Fruit fly (Drosophila melanogaster) whole organism, pupa: ENCODE data around the gene CG32213.

ENCODE experiments used
- CG10348 ChIP-seq: fragments of 200-800 bp; sonication (Bioruptor generic); IDR thresholded peaks from 2 replicates; pipeline ENCODE4 v1.3.6; 2022; ENCODE audit warnings: missing biosample characterization, missing genetic modification characterization
- CG12605 ChIP-seq: fragments of 200-800 bp; sonication (Bioruptor generic); IDR thresholded peaks from 2 replicates; pipeline ENCODE4 v1.3.6; 2022; ENCODE audit warnings: missing biosample characterization, missing genetic modification characterization
- CG13204 ChIP-seq: fragments of 200-800 bp; sonication (Bioruptor generic); optimal IDR thresholded peaks from 2 replicates; lab custom pipeline; 2018; ENCODE audit warnings: missing biosample characterization, mild to moderate bottlenecking, missing genetic modification characterization, moderate library complexity
- CG14655 ChIP-seq: fragments of 200-800 bp; sonication (Bioruptor generic); optimal IDR thresholded peaks from 3 replicates; lab custom pipeline; 2017; ENCODE audit warnings: mild to moderate bottlenecking, missing biosample characterization, missing genetic modification reagents, missing genetic modification characterization
- CG15710 ChIP-seq: fragments of 200-800 bp; sonication (Bioruptor generic); optimal IDR thresholded peaks from 2 replicates; lab custom pipeline; 2018; ENCODE audit warnings: missing biosample characterization, mild to moderate bottlenecking, missing genetic modification characterization, moderate library complexity
- CG17806 ChIP-seq: fragments of 200-800 bp; sonication (Bioruptor generic); optimal IDR thresholded peaks from 2 replicates; lab custom pipeline; 2018; ENCODE audit warnings: missing biosample characterization, mild to moderate bottlenecking, missing genetic modification characterization, moderate library complexity
- CG32121 ChIP-seq: fragments of 200-800 bp; sonication (Bioruptor generic); IDR thresholded peaks from 2 replicates; pipeline ENCODE4 v1.3.6; 2022; ENCODE audit warnings: missing biosample characterization, missing genetic modification characterization
- CG34367 ChIP-seq: fragments of 200-800 bp; sonication (Bioruptor generic); optimal IDR thresholded peaks from 2 replicates; lab custom pipeline; 2018; ENCODE audit warnings: missing biosample characterization, mild to moderate bottlenecking, missing genetic modification characterization
- CG4496 ChIP-seq: fragments of 200-800 bp; sonication (Bioruptor generic); IDR thresholded peaks from 3 replicates; pipeline ENCODE4 v1.3.6; 2022; ENCODE audit warnings: missing biosample characterization, missing genetic modification characterization
- CG8159 ChIP-seq: fragments of 200-800 bp; sonication (Bioruptor generic); optimal IDR thresholded peaks from 3 replicates; lab custom pipeline; 2018; ENCODE audit warnings: missing biosample characterization, mild to moderate bottlenecking, missing genetic modification characterization, moderate library complexity
- CG8301 ChIP-seq: fragments of 200-800 bp; sonication (Bioruptor generic); optimal IDR thresholded peaks from 2 replicates; lab custom pipeline; 2018; ENCODE audit warnings: missing biosample characterization, mild to moderate bottlenecking, missing genetic modification characterization
- CG9948 ChIP-seq: fragments of 200-800 bp; sonication (Bioruptor generic); optimal IDR thresholded peaks from 2 replicates; lab custom pipeline; 2018; ENCODE audit warnings: missing biosample characterization, mild to moderate bottlenecking, missing genetic modification characterization, moderate library complexity
- D1 ChIP-seq: fragments of 200-800 bp; sonication (Bioruptor generic); optimal IDR thresholded peaks from 2 replicates; lab custom pipeline; 2018; ENCODE audit warnings: missing biosample characterization, mild to moderate bottlenecking, missing genetic modification characterization, moderate library complexity
- EcR ChIP-seq: fragments of 200-800 bp; sonication (Bioruptor generic); optimal IDR thresholded peaks from 3 replicates; lab custom pipeline; 2019; ENCODE audit warnings: missing biosample characterization, missing genetic modification characterization, mild to moderate bottlenecking, moderate library complexity, missing genetic modification reagents
- Ets98B ChIP-seq: fragments of 200-800 bp; sonication (Bioruptor generic); IDR thresholded peaks from 2 replicates; pipeline ENCODE4 v1.3.6; 2022; ENCODE audit warnings: missing biosample characterization, missing genetic modification characterization
- Pif1A ChIP-seq: fragments of 200-800 bp; sonication (Bioruptor generic); optimal IDR thresholded peaks from 3 replicates; lab custom pipeline; 2016; ENCODE audit warnings: missing biosample characterization, missing genetic modification characterization
- Pif1B ChIP-seq: fragments of 200-800 bp; sonication (Bioruptor generic); optimal IDR thresholded peaks from 3 replicates; lab custom pipeline; 2016; ENCODE audit warnings: missing biosample characterization, missing genetic modification characterization
- Snoo ChIP-seq: fragments of 200-800 bp; sonication (Bioruptor generic); optimal IDR thresholded peaks from 3 replicates; lab custom pipeline; 2017; ENCODE audit warnings: missing biosample characterization, mild to moderate bottlenecking, missing genetic modification characterization, inconsistent platforms
- fd96Ca ChIP-seq: fragments of 200-800 bp; sonication (Bioruptor generic); IDR thresholded peaks from 3 replicates; pipeline ENCODE4 v1.3.6; 2022; ENCODE audit warnings: missing biosample characterization, missing genetic modification characterization
- gl ChIP-seq: fragments of 200-800 bp; sonication (Bioruptor generic); optimal IDR thresholded peaks from 2 replicates; lab custom pipeline; 2018; ENCODE audit warnings: missing biosample characterization, mild to moderate bottlenecking, missing genetic modification characterization
- rn ChIP-seq: fragments of 200-800 bp; sonication (Bioruptor generic); IDR thresholded peaks from 2 replicates; pipeline ENCODE4 v1.3.6; 2022; ENCODE audit warnings: missing biosample characterization, missing genetic modification characterization

The CG32213 gene

DNA sequence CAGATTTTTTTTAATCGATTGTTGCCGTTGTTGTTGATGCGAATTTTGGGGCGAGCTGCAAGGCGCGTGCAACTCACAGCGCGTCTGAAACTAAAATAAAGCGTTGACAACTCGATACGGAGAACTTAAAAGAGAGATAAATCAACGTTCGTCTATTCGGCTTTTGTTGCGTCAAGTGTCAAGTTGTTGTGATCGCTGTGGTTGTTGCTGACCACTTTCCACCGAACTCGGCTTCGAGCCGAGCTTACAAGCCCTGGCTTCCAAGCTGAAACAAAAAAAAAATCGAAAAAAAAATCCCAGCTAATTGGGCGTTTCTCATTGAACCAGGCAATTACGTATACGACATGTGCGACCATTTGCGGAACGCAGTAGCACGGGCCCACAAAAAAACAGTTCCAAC is 28.1 kb downstream of the CG32213 start, which contains the start of gene CG9452:
CG9452 (minus strand) TSS at position 101 of the 400 bp plus-strand sequence.
- TF ChIP-seq CG34367 (no peak), EcR (GFP tag; lab: Kevin White, UChicago) (no peak), Pif1A (GFP tag; lab: Kevin White, UChicago) (no peak), CG32121 (no peak)

dm6 chr3L:19504719-19505118 is 29.1 kb downstream of the CG32213 start:
- TF ChIP-seq Pif1B (GFP tag; lab: Kevin White, UChicago) (no peak), CG15710 (no peak), CG13204 (no peak), CG9948 (tag; lab: Kevin White, UChicago) (no peak)
- TF ChIP-seq, all 21 proteins: peak for 0

DNA sequence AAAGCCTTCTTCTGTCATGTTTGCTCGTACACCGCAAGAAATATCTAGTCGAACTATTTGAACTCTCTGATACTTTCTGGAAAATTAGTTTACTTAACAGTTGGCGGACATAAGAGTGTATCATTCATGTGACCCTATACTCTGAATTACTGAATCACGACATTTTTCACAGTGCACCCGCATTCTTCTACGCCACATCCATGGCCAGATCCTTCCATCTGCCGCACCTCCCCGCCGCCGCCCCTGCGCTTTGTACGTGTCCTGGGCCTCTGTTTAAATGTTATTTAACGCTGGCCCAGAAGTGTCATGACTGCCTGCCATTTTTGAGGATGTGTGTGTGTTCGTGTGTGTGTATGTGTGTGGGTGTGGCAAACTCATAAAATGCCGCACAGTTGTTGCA is 37.0 kb downstream of the CG32213 start:
- no peak for TF ChIP-seq CG10348 (GFP tag; lab: Robert Waterston, UW)
- TF ChIP-seq CG13204: no peak

dm6 chr3L:19516547-19516946 is 40.9 kb downstream of the CG32213 start:
- TF ChIP-seq Pif1B (GFP tag; lab: Kevin White, UChicago) (no peak), rn (peak; percentile 60), CG32121 (peak; percentile 32; the same call in 1 of the 2 replicates), Pif1A (GFP tag; lab: Kevin White, UChicago) (peak; percentile 37), CG8159 (tag; lab: Kevin White, UChicago) (no peak), fd96Ca (GFP tag; lab: Robert Waterston, UW) (no peak), CG10348 (GFP tag; lab: Robert Waterston, UW) (no peak), CG12605 (GFP tag; lab: Robert Waterston, UW) (no peak), D1 (tag; lab: Kevin White, UChicago) (peak; percentile 59), CG4496 (GFP tag; lab: Robert Waterston, UW) (peak; percentile 85), CG34367 (peak; percentile 28), CG17806 (tag; lab: Kevin White, UChicago) (no peak), CG15710 (no peak), CG8301 (tag; lab: Kevin White, UChicago) (no peak), CG14655 (peak; percentile 3), CG9948 (tag; lab: Kevin White, UChicago) (no peak), gl (no peak), Ets98B (GFP tag; lab: Robert Waterston, UW) (peak; percentile 47; the same call in 1 of the 2 replicates), EcR (GFP tag; lab: Kevin White, UChicago) (no peak), Snoo (no peak), CG13204 (no peak)

DNA sequence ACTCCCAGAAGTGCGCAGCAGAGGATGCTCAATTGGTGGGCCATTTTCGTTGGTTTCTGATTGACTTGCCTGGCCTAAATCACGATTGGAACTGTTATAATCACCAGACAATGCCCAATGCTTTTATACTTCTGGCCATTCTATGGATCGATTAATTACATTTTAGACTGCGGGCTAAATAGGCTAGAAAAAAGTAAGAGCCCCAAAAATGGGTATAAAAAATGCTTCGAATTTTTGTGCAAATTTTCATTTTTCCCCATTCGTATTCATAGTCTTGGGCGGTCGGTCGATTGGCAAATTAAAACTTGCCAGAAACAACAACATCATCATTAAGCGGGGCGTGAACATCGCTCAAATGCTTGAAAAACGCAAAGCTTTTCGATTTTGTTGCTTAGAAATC is 42.6 kb downstream of the CG32213 start, which contains the start of gene Cpr76Ba:
Cpr76Ba (minus strand) TSS at position 101 of the 400 bp plus-strand sequence.
- TF ChIP-seq CG14655 (no peak), CG10348 (GFP tag; lab: Robert Waterston, UW) (no peak), Snoo (no peak), CG17806 (tag; lab: Kevin White, UChicago) (no peak), CG8159 (tag; lab: Kevin White, UChicago) (no peak), CG8301 (tag; lab: Kevin White, UChicago) (no peak)
- TF ChIP-seq, all 21 proteins: peak for 0

DNA sequence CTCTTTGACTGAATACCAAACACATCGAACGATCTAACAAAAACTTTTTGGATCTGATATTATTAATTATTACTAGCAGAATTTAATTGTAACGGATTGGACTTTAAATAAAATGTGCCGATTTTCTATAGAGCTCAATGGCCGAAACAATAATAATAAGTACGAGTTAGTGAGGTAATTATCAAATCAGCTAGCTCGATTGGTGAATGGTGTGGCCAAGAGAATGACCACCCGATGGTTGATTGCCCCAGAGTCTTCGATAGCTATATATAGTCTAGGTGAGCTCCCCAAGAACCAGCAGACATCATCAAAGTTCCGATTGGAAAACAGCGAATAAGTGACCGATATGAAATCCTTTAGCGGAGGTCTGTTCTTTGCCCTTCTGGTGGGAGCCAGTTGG is 43.7 kb downstream of the CG32213 start, which contains the start of gene Cpr76Bb:
Cpr76Bb (plus strand) TSS at position 301 of the 400 bp plus-strand sequence.
- TF ChIP-seq CG4496 (GFP tag; lab: Robert Waterston, UW) (no peak), CG34367 (no peak), CG8301 (tag; lab: Kevin White, UChicago) (no peak), gl (no peak), Pif1B (GFP tag; lab: Kevin White, UChicago) (no peak), CG12605 (GFP tag; lab: Robert Waterston, UW) (no peak), rn (no peak), CG10348 (GFP tag; lab: Robert Waterston, UW) (no peak), CG15710 (no peak), D1 (tag; lab: Kevin White, UChicago) (no peak), CG32121 (no peak), CG13204 (no peak), CG17806 (tag; lab: Kevin White, UChicago) (no peak), Snoo (no peak), fd96Ca (GFP tag; lab: Robert Waterston, UW) (no peak), CG8159 (tag; lab: Kevin White, UChicago) (no peak), EcR (GFP tag; lab: Kevin White, UChicago) (no peak)

DNA sequence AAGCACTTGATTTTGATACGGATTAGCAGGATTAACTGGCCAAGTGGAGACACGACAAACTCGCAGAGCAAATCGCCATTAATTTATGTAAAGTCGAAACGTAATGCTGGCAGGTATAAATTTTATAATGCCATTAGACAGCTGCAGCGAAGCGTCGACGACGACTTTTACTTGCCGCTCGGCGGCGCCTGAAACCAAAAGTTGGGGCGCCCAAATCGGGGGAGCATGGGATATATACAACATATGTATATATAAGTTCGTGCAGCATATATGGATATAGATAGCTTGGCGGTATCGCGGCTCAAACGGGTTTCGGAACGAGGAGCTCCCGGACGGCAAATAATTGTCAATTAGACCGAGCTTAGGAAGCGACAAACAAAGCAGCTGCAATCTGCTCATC is 45.0 kb downstream of the CG32213 start, which contains the start of gene Cpr76Bc:
Cpr76Bc (plus strand) TSS at position 301 of the 400 bp plus-strand sequence.
- TF ChIP-seq Snoo (no peak), rn (no peak), CG32121 (no peak), CG8159 (tag; lab: Kevin White, UChicago) (no peak), EcR (GFP tag; lab: Kevin White, UChicago) (no peak), CG14655 (no peak), Pif1B (GFP tag; lab: Kevin White, UChicago) (no peak), CG10348 (GFP tag; lab: Robert Waterston, UW) (no peak), gl (no peak), CG15710 (no peak), CG4496 (GFP tag; lab: Robert Waterston, UW) (no peak), CG8301 (tag; lab: Kevin White, UChicago) (no peak), Pif1A (GFP tag; lab: Kevin White, UChicago) (no peak), CG9948 (tag; lab: Kevin White, UChicago) (no peak), Ets98B (GFP tag; lab: Robert Waterston, UW) (no peak), CG12605 (GFP tag; lab: Robert Waterston, UW) (no peak)
